Worm (Caenorhabditis elegans): ENCODE measurements around the gene F21A3.2.

DNA sequence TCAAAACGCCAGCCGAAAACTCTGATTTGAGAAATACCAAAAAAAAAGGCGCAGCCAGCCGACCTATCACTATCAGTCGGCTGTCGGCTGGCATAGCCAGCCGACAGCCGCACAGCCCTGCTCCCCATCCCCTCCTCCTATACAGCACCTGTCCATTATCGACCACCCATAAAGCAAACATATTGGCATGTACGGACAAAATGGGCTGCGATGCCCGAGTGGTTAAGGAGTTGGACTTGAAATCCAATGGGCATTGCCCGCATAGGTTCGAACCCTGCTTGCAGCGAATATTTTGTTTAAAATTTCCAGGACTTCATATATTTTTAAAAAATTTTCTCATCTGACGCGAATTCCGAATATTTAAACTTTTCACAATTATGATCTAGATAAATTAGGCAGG lies 16.6 kb upstream of the F21A3.2 start:
- TF ChIP-seq dao-5 (tag; optimal IDR thresholded peaks at IDR 0.05) (no peak), him-1 (tag; optimal IDR thresholded peaks at IDR 0.05) (no peak), W03F9.2 (tag; optimal IDR thresholded peaks at IDR 0.05) (no peak)
